Fruit fly (Drosophila melanogaster) whole organism, wandering third instar larva: ENCODE measurements around the gene Cht6.

Source experiments
- HLH106 ChIP-seq: fragments of 200-800 bp; optimal IDR thresholded peaks from 3 replicates; lab custom pipeline; 2019; ENCODE audit warnings: missing biosample characterization, mild to moderate bottlenecking, missing genetic modification characterization, moderate library complexity
- Hr78 ChIP-seq: fragments of >200 bp; optimal IDR thresholded peaks from 2 replicates; lab custom pipeline; 2017; ENCODE audit warnings: missing biosample characterization, missing genetic modification characterization
- Mio ChIP-seq: sonication (Bioruptor generic); optimal IDR thresholded peaks from 2 replicates; lab custom pipeline; 2016; ENCODE audit warnings: missing biosample characterization, missing genetic modification characterization
- OdsH ChIP-seq: fragments of 200-800 bp; sonication (Bioruptor generic); optimal IDR thresholded peaks from 2 replicates; lab custom pipeline; 2016; ENCODE audit warnings: missing biosample characterization, mild to moderate bottlenecking, missing genetic modification characterization
- Vsx2 ChIP-seq: fragments of 200-300, 225-300 bp; sonication (Bioruptor generic); optimal IDR thresholded peaks from 2 replicates; lab custom pipeline; 2018; ENCODE audit warnings: missing biosample characterization, missing genetic modification characterization; ENCODE audit not compliant: partially characterized antibody
- dsf ChIP-seq: sonication (Bioruptor generic); optimal IDR thresholded peaks from 2 replicates; lab custom pipeline; 2016; ENCODE audit warnings: missing biosample characterization, missing genetic modification characterization, borderline replicate concordance
- h ChIP-seq: fragments of 200-800 bp; sonication (Bioruptor generic); optimal IDR thresholded peaks from 3 replicates; lab custom pipeline; 2016; ENCODE audit warnings: missing biosample characterization, mild to moderate bottlenecking, missing genetic modification characterization
- jim ChIP-seq: fragments of 175-275, 200-325 bp; sonication (Bioruptor generic); optimal IDR thresholded peaks from 2 replicates; lab custom pipeline; 2016; ENCODE audit warnings: missing biosample characterization, mild to moderate bottlenecking, missing genetic modification characterization
- pan ChIP-seq: fragments of >200 bp; optimal IDR thresholded peaks from 2 replicates; lab custom pipeline; 2017
- psq ChIP-seq: fragments of 200-800 bp; sonication (Bioruptor generic); optimal IDR thresholded peaks from 3 replicates; lab custom pipeline; 2017; ENCODE audit warnings: missing biosample characterization, mild to moderate bottlenecking, missing genetic modification characterization, moderate library complexity
- rgr ChIP-seq: fragments of 200-800 bp; sonication (Bioruptor generic); optimal IDR thresholded peaks from 3 replicates; lab custom pipeline; 2016; ENCODE audit warnings: missing biosample characterization, mild to moderate bottlenecking, missing genetic modification characterization
- sage ChIP-seq: fragments of 200-800 bp; sonication (Bioruptor generic); optimal IDR thresholded peaks from 2 replicates; lab custom pipeline; 2016; ENCODE audit warnings: missing biosample characterization, mild to moderate bottlenecking, missing genetic modification characterization
- sv ChIP-seq: fragments of 200-800 bp; sonication (Bioruptor generic); optimal IDR thresholded peaks from 3 replicates; lab custom pipeline; 2016; ENCODE audit warnings: missing biosample characterization, missing genetic modification characterization
- tai ChIP-seq: sonication (Bioruptor generic); optimal IDR thresholded peaks from 2 replicates; lab custom pipeline; 2016; ENCODE audit warnings: missing biosample characterization, missing genetic modification characterization

DNA sequence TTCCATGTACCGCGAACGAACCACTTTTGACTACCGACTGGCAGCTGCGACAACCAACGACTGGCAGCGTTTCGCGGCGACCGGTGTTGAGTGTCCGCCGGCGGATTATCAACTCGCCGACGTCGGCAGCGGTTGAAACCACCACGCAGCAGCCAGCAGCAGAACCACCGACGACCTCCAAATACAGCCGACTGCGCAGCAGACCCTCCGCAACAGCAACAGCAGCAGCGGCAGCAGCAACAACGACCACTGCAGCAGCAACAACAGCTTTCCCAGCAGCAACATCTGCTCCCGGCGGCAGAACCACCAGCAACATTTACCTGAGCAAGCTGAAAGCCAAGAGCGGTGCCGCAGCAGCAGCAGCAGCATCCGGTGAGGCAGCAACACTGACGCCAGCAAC, 31.3 kb downstream of the Cht6 start:
- TF ChIP-seq HLH106 (tag; lab: Kevin White, UChicago) (no peak), psq (no peak), tai (GFP tag; lab: Kevin White, UChicago) (no peak), Vsx2 (GFP tag; lab: Kevin White, UChicago) (no peak), dsf (GFP tag; lab: Kevin White, UChicago) (no peak), rgr (GFP tag; lab: Kevin White, UChicago) (no peak), pan (lab: Kevin White, UChicago) (no peak), sage (GFP tag; lab: Kevin White, UChicago) (no peak), jim (GFP tag; lab: Kevin White, UChicago) (no peak), h (GFP tag; lab: Kevin White, UChicago) (no peak), sv (GFP tag; lab: Kevin White, UChicago) (no peak), Mio (GFP tag; lab: Kevin White, UChicago) (no peak), OdsH (GFP tag; lab: Kevin White, UChicago) (no peak), Hr78 (GFP tag; lab: Kevin White, UChicago) (no peak)
